Fruit fly (Drosophila melanogaster): Measurements from ENCODE around the gene Sgs7.

Gene Sgs7

dm6 chr3L:11484483-11484882 is 25.2 kb upstream of the Sgs7 start (continued):
- TF ChIP-seq CG33213 (GFP tag; optimal IDR thresholded peaks at IDR 0.05) (no peak), HmgD (GFP tag; optimal IDR thresholded peaks at IDR 0.05) (no peak), danr (GFP tag; IDR thresholded peaks at IDR 0.05) (0 out of 2 replicates have a peak, but pooled peaks have one; percentile 17), cg (GFP tag; optimal IDR thresholded peaks at IDR 0.05) (no peak), Usf (GFP tag; optimal IDR thresholded peaks at IDR 0.05) (no peak), CG9876 (GFP tag; optimal IDR thresholded peaks at IDR 0.05) (no peak), CG10565 (GFP tag; optimal IDR thresholded peaks at IDR 0.05) (no peak), CG1602 (GFP tag; optimal IDR thresholded peaks at IDR 0.05) (no peak), CG6689 (GFP tag; IDR thresholded peaks at IDR 0.05) (no peak), ara (GFP tag; IDR thresholded peaks at IDR 0.05) (peak; percentile 7; the same call in 1 of the 2 replicates), D (optimal IDR thresholded peaks at IDR 0.05) (no peak), D (GFP tag; optimal IDR thresholded peaks at IDR 0.05) (no peak), nom (GFP tag; optimal IDR thresholded peaks at IDR 0.05) (no peak), amos (GFP tag; IDR thresholded peaks at IDR 0.05; ENCODE audit: partially characterized antibody) (no peak), bowl (GFP tag; IDR thresholded peaks at IDR 0.05) (no peak), otp (GFP tag; IDR thresholded peaks at IDR 0.05) (no peak), CrebB (tag; optimal IDR thresholded peaks at IDR 0.05) (no peak), mam (GFP tag; optimal IDR thresholded peaks at IDR 0.05) (no peak), CG10654 (GFP tag; optimal IDR thresholded peaks at IDR 0.05) (no peak), pros (GFP tag; optimal IDR thresholded peaks at IDR 0.05) (no peak), CG6854 (GFP tag; optimal IDR thresholded peaks at IDR 0.05) (peak; percentile 14), inv (GFP tag; IDR thresholded peaks at IDR 0.05; ENCODE audit: partially characterized antibody) (no peak), pb (GFP tag; optimal IDR thresholded peaks at IDR 0.05) (no peak), HLHmδ (GFP tag; optimal IDR thresholded peaks at IDR 0.05) (no peak), dmrt99B (tag; optimal IDR thresholded peaks at IDR 0.05) (peak; percentile 55), CG10147 (GFP tag; optimal IDR thresholded peaks at IDR 0.05) (peak; percentile 16), zfh2 (GFP tag; optimal IDR thresholded peaks at IDR 0.05) (no peak), cwo (GFP tag; optimal IDR thresholded peaks at IDR 0.05) (no peak), org-1 (GFP tag; optimal IDR thresholded peaks at IDR 0.05) (peak; percentile 11), CG18262 (tag; optimal IDR thresholded peaks at IDR 0.05) (peak; percentile 27), CG2120 (GFP tag; optimal IDR thresholded peaks at IDR 0.05) (no peak), E2f2 (GFP tag; IDR thresholded peaks at IDR 0.05) (no peak), Deaf1 (tag; optimal IDR thresholded peaks at IDR 0.05) (no peak), cato (GFP tag; optimal IDR thresholded peaks at IDR 0.05; ENCODE audit: borderline replicate concordance) (no peak), hkb (optimal IDR thresholded peaks at IDR 0.05) (no peak), hkb (GFP tag; IDR thresholded peaks at IDR 0.05) (peak; percentile 6; the same call in 1 of the 2 replicates), sd (tag; optimal IDR thresholded peaks at IDR 0.05) (no peak), en (GFP tag; optimal IDR thresholded peaks at IDR 0.05) (no peak), Hsf (GFP tag; optimal IDR thresholded peaks at IDR 0.05) (no peak), gce (GFP tag; IDR thresholded peaks at IDR 0.05) (no peak), Chrac-16 (GFP tag; optimal IDR thresholded peaks at IDR 0.05) (no peak), CG30403 (GFP tag; optimal IDR thresholded peaks at IDR 0.05) (peak; percentile 33), CG3065 (GFP tag; optimal IDR thresholded peaks at IDR 0.05) (no peak), stwl (tag; optimal IDR thresholded peaks at IDR 0.05) (no peak), Asciz (GFP tag; optimal IDR thresholded peaks at IDR 0.05) (peak; percentile 44), NC2α (GFP tag; optimal IDR thresholded peaks at IDR 0.05) (no peak), CG9609 (GFP tag; optimal IDR thresholded peaks at IDR 0.05) (no peak), YL-1 (GFP tag; optimal IDR thresholded peaks at IDR 0.05) (no peak), Awh (GFP tag; IDR thresholded peaks at IDR 0.05) (no peak), corto (GFP tag; optimal IDR thresholded peaks at IDR 0.05) (no peak), CG8290 (GFP tag; optimal IDR thresholded peaks at IDR 0.05) (no peak), CG8290 (tag; optimal IDR thresholded peaks at IDR 0.05) (no peak), fd96Cb (tag; optimal IDR thresholded peaks at IDR 0.05) (peak; percentile 52)
